Fruit fly (Drosophila melanogaster): ENCODE measurements around the gene Trl.

DNA sequence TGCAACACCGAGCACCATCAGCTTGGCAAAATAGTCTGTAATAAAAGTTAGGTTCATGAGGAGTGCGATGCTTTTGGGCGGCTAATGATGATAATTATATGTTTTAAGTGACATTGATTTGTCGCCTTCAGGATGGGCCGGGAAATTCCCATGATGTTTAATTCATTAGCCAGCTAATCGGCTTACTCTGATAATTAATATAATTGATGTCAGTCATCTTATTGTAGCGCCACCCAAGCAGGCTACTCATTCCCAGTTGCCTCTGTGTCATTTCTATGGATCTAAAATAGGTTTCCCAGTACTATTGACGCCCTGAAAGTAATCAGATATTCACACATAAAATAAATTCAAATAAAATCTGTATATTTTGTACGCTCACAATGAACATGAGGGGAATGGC lies 55.7 kb downstream of the Trl start, which contains the start of gene CG13476:
- no peak for TF ChIP-seq cnc (optimal IDR thresholded peaks at IDR 0.05)
- no peak for TF ChIP-seq CG1620 (GFP tag; optimal IDR thresholded peaks at IDR 0.05)
- TF ChIP-seq cic (GFP tag; optimal IDR thresholded peaks at IDR 0.05) = no peak
- peak; percentile 64 for TF ChIP-seq kay (GFP tag; ENCODE audit: borderline replicate concordance)
- no peak for TF ChIP-seq Crg-1 (GFP tag; optimal IDR thresholded peaks at IDR 0.05)
- TF ChIP-seq CG12768 (GFP tag; optimal IDR thresholded peaks at IDR 0.05) = no peak
- no peak for TF ChIP-seq CG14711 (tag; optimal IDR thresholded peaks at IDR 0.05)
